Worm (Caenorhabditis elegans) whole organism, mixed stage, embryonic: Measurements from ENCODE around the gene str-131.

Experiments
- ces-1 ChIP-seq: fragments of 150-350 bp; optimal IDR thresholded peaks from 2 replicates; lab custom pipeline; 2014; ENCODE audit warnings: missing biosample characterization, missing genetic modification reagents, missing genetic modification characterization
- lsy-2 ChIP-seq: fragments of 150-350 bp; optimal IDR thresholded peaks from 2 replicates; lab custom pipeline; 2014; ENCODE audit warnings: missing biosample characterization, missing genetic modification characterization
- mls-2 ChIP-seq: sonication (generic microtip); optimal IDR thresholded peaks from 2 replicates; lab custom pipeline; 2016; ENCODE audit warnings: mild to moderate bottlenecking, missing genetic modification characterization, moderate library complexity, missing compliant biosample characterization
- nhr-12 ChIP-seq: fragments of 150-350 bp; optimal IDR thresholded peaks from 2 replicates; lab custom pipeline; 2014; ENCODE audit warnings: missing biosample characterization, missing genetic modification characterization
- nhr-237 ChIP-seq: fragments of 150-350 bp; optimal IDR thresholded peaks from 2 replicates; lab custom pipeline; 2014; ENCODE audit warnings: missing biosample characterization, missing genetic modification characterization
- nhr-76 ChIP-seq: sonication (generic microtip); optimal IDR thresholded peaks from 2 replicates; lab custom pipeline; 2017; ENCODE audit warnings: missing biosample characterization, missing genetic modification characterization
- snpc-4 ChIP-seq: fragments of 150-350 bp; optimal IDR thresholded peaks from 2 replicates; lab custom pipeline; 2014; ENCODE audit warnings: missing biosample characterization, missing genetic modification characterization
- tbx-8 ChIP-seq: fragments of 200-800 bp; sonication (Bioruptor generic); optimal IDR thresholded peaks from 2 replicates; lab custom pipeline; 2018; ENCODE audit warnings: mild to moderate bottlenecking, missing genetic modification characterization, moderate library complexity, missing compliant biosample characterization

DNA sequence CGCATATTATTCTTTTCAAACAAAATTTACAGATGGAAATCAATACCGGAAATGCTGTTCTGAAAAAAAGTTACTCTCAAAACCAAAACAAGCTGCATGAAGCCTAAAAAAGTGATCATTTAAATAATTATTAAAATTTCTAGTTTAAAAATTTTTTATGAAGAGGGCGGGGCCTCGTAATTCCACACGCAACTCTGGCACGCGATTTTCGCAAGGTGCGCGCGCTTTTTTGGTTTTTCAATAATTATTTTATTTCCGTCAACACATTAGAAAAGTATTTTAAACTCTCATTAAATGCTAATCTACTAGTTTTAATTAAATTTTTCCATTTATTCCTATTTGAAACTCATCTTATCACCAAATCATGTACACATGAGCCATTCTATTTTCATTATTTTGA is 48.2 kb upstream of the str-131 start:
- TF ChIP-seq tbx-8 (GFP tag; lab: Kevin White, UChicago) (no peak), nhr-12 (tag; lab: Kevin White, UChicago) (no peak), nhr-237 (tag; lab: Kevin White, UChicago) (no peak), mls-2 (tag; lab: Kevin White, UChicago) (no peak), nhr-76 (tag; lab: Kevin White, UChicago) (no peak), snpc-4 (no peak), ces-1 (GFP tag; lab: Kevin White, UChicago) (no peak), lsy-2 (tag; lab: Kevin White, UChicago) (no peak)
